Worm (Caenorhabditis elegans) whole organism, early embryonic: ENCODE measurements around the gene sto-6.

Source experiments
- F13C5.2 ChIP-seq: sonication (generic microtip); optimal IDR thresholded peaks from 2 replicates; lab custom pipeline; 2017; ENCODE audit warnings: mild to moderate bottlenecking, missing genetic modification characterization, inconsistent platforms, missing compliant biosample characterization
- aly-1 ChIP-seq: sonication (generic microtip); optimal IDR thresholded peaks from 2 replicates; lab custom pipeline; 2016; ENCODE audit warnings: missing genetic modification characterization, missing compliant biosample characterization
- ama-1 ChIP-seq: fragments of 150-350 bp; optimal IDR thresholded peaks from 2 replicates; lab custom pipeline; 2014
- ceh-13 ChIP-seq: fragments of 200-800 bp; sonication (Bioruptor generic); optimal IDR thresholded peaks from 2 replicates; lab custom pipeline; 2018; ENCODE audit warnings: mild to moderate bottlenecking, missing genetic modification characterization, missing compliant biosample characterization
- ets-7 ChIP-seq: sonication (generic microtip); optimal IDR thresholded peaks from 2 replicates; lab custom pipeline; 2016; ENCODE audit warnings: missing genotype, missing genetic modification characterization, missing compliant biosample characterization
- flt-1 ChIP-seq: fragments of 200-800 bp; sonication (Bioruptor generic); IDR thresholded peaks from 2 replicates; pipeline ENCODE4 v1.3.6; 2022; ENCODE audit warnings: missing genetic modification characterization, missing compliant biosample characterization
- hmbx-1 ChIP-seq: sonication (generic microtip); optimal IDR thresholded peaks from 2 replicates; lab custom pipeline; 2016; ENCODE audit warnings: mild to moderate bottlenecking, missing genetic modification characterization, missing compliant biosample characterization
- pes-1 ChIP-seq: fragments of 200-800 bp; sonication (Bioruptor generic); IDR thresholded peaks from 2 replicates; pipeline ENCODE4 v1.3.6; 2022; ENCODE audit warnings: missing genetic modification reagents, missing genetic modification characterization, missing compliant biosample characterization
- tbx-11 ChIP-seq: fragments of 200-800 bp; sonication (Bioruptor generic); IDR thresholded peaks from 2 replicates; pipeline ENCODE4 v1.3.6; 2022; ENCODE audit warnings: missing genetic modification characterization, missing compliant biosample characterization
- tbx-37 ChIP-seq: fragments of 200-800 bp; sonication (Bioruptor generic); conservative IDR thresholded peaks from 2 replicates; pipeline ENCODE4 v1.3.6; 2022; ENCODE audit warnings: missing genetic modification reagents, missing genetic modification characterization, missing compliant biosample characterization
- tra-4 ChIP-seq: sonication (generic microtip); optimal IDR thresholded peaks from 2 replicates; lab custom pipeline; 2017; ENCODE audit warnings: missing genetic modification characterization, missing compliant biosample characterization

DNA sequence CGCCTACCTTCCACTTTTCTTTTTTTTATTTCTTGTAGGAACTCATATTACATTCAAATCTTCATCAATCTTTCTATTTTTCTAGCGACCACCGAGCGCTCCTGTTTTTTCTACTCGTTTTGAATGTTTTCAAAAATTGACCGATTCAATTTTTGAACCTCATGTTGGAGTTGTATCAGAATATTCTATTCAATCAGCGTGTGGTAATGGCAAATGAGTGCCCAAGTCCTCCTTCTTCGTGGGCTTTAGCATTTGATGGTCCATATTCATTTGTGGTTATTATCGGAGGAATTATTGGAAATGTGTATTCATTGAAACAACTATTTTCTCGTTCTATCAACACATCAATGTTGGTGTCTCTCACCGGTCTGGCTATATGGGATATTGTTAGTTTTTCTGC lies 14.8 kb upstream of the sto-6 start, which contains the start of gene F52D10.4:
- TF ChIP-seq hmbx-1 (tag; lab: Kevin White, UChicago), result no peak
- no peak for TF ChIP-seq ceh-13 (GFP tag; lab: Kevin White, UChicago)
- TF ChIP-seq pes-1, result no peak
- TF ChIP-seq F13C5.2 (tag; lab: Kevin White, UChicago), result no peak
- TF ChIP-seq flt-1 (GFP tag; lab: Robert Waterston, UW), result no peak
- no peak for TF ChIP-seq ama-1
- no peak for TF ChIP-seq tra-4 (tag; lab: Kevin White, UChicago)
- TF ChIP-seq tbx-37, result no peak
- no peak for TF ChIP-seq aly-1 (tag; lab: Kevin White, UChicago)
- TF ChIP-seq ets-7 (tag; lab: Kevin White, UChicago), result no peak
- no peak for TF ChIP-seq tbx-11
